Fruit fly (Drosophila melanogaster) ovary, adult (tissue): ENCODE measurements around the gene Osi19.
A peak's percentile ranks its signal among the peaks of the same experiment; 100 is the strongest.

Experiments used
- CG17801 ChIP-seq: fragments of 200-800 bp; optimal IDR thresholded peaks from 2 replicates; lab custom pipeline; 2019; ENCODE audit warnings: missing biosample characterization, mild to moderate bottlenecking, missing genetic modification characterization, moderate library complexity; ENCODE audit not compliant: partially characterized antibody

The Osi19 gene

DNA sequence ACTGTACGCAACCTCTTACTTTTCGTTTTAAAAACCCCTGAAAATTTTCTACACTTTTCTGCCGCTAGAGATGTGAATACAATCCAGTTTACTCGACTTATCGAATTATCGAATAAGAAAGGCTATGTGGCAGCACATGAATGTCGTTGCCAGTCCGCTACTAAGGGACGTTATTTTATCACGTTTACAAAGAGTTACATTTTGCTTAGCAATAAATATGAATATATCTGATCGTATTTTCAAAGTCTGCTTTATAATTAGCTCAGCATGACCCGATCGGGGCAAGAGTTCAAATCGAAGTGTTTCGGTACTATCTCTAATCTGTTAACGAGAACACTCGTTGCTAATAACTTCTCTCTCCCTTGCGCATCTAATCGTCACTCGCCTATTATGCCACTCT, 32.9 kb downstream of the Osi19 start, which contains the start of gene CG42724:
CG42724 (minus strand) TSS at position 189 of the 400 bp plus-strand sequence.
- TF ChIP-seq CG17801 (GFP tag; lab: Kevin White, UChicago) = no peak

dm6 chr3R:6368550-6369238, 33.5 kb downstream of the Osi19 start, which contains the start of gene CG10286:
Gene CG10286, plus strand, starts transcription at chr3R:6368965.
- TF ChIP-seq CG17801 (GFP tag; lab: Kevin White, UChicago) = no peak

dm6 chr3R:6373512-6374306, 38.5 kb downstream of the Osi19 start:
- TF ChIP-seq CG17801 (GFP tag; lab: Kevin White, UChicago) = no peak

DNA sequence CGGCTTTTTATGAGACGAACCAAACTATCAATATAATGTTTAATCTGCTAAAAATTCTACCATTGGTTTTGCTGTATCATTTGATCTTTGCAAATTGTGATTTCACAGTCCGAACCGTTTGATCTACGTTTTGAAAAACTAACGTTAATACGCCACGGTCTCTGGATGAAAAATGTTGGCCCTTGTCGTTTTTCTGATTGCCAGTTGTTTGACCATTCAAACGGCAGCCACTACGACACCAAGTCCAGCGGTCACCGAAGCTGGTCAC, 39.1 kb downstream of the Osi19 start, which contains the start of gene CG42564:
CG42564 (plus strand) TSS at position 169 of the 268 bp plus-strand sequence.
- TF ChIP-seq CG17801 (GFP tag; lab: Kevin White, UChicago) = no peak

dm6 chr3R:6375944-6376343, 40.8 kb downstream of the Osi19 start, which contains the start of gene CRAT:
Gene CRAT, minus strand, starts transcription at chr3R:6376044.
- no peak for TF ChIP-seq CG17801 (GFP tag; lab: Kevin White, UChicago)

DNA sequence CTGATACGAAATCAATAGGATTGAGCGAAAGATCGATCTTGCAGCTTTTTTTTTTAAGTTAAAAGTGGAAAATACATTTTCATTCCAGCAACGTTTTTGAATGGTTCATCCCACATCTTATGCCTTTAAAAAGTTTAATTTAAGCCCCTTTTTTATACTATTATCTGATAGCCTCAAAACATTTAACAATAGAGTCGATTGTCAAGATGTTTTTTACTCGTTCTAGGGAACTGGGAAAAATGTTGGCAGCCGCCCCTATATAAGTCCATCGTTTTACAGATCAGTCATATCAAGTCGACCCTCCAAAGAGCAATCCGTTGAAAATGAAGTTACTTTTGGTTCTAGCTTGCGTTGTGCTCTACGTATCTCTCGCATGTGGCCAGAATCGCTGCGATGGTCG, 42.3 kb downstream of the Osi19 start, which contains the start of gene CG42537:
CG42537 (plus strand) TSS at position 301 of the 400 bp plus-strand sequence.
- no peak for TF ChIP-seq CG17801 (GFP tag; lab: Kevin White, UChicago)

dm6 chr3R:6380129-6380528, 45.0 kb downstream of the Osi19 start, which contains the start of the genes CG1024 and TfIIFalpha:
Gene CG1024, minus strand, starts transcription at chr3R:6380328.
Gene TfIIFalpha, plus strand, starts transcription at chr3R:6380467.
- TF ChIP-seq CG17801 (GFP tag; lab: Kevin White, UChicago) = peak; percentile 24

dm6 chr3R:6381784-6382183, 46.6 kb downstream of the Osi19 start:
- no peak for TF ChIP-seq CG17801 (GFP tag; lab: Kevin White, UChicago)

dm6 chr3R:6382733-6383465, 47.7 kb downstream of the Osi19 start, which contains the start of gene gzl:
Gene gzl, plus strand, starts transcription at chr3R:6382914.
- peak; percentile 25 for TF ChIP-seq CG17801 (GFP tag; lab: Kevin White, UChicago)

DNA sequence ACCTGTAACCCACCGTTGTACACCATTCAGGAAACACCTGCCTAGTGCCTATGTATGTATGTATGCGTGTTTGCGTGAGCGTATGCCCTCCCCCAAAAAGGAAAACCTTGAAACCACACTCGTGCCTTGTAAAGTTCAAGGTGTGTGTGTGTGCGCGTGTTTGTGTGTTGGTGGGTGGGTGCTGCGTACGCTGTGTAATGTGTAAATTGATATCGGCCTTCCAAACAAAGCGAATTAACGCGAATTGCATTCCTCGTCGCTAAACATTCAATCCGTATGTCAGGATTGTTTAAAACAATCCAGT, 48.3 kb downstream of the Osi19 start:
- no peak for TF ChIP-seq CG17801 (GFP tag; lab: Kevin White, UChicago)
